Worm (Caenorhabditis elegans) whole organism, midembryonic: ENCODE data around the gene str-229.

Experiments
- flt-1 ChIP-seq: fragments of 200-800 bp; sonication (Bioruptor generic); IDR thresholded peaks from 2 replicates; pipeline ENCODE4 v1.3.6; 2022; ENCODE audit warnings: missing genetic modification characterization, missing compliant biosample characterization
- ztf-29 ChIP-seq: fragments of 200-800 bp; sonication (Bioruptor generic); IDR thresholded peaks from 2 replicates; pipeline ENCODE4 v1.3.6; 2022; ENCODE audit warnings: missing genetic modification reagents, missing genetic modification characterization, missing compliant biosample characterization

DNA sequence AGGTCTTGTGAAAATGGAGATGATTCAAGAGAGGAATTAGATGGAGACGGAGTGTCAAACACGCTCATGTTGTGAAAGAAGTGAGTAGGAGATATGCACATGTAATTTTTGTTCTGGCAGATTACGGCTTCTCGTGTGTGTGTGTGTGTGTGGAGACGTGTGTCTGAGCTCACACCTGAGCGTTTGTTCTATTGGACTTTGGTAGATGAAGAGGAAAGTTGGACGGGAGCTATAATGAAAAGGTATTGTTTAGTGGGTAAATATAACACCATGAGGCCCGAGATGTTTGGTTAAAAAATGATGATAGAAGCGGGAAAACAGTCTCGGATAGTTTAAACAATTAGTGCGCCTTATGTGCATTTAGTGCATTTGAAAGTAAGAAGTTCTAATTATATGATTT, 33.5 kb downstream of the str-229 start, which contains the start of gene nhr-157:
- TF ChIP-seq flt-1 (GFP tag; lab: Robert Waterston, UW) (no peak), ztf-29 (GFP tag; lab: Robert Waterston, UW) (no peak)
